Worm (Caenorhabditis elegans): ENCODE results near the gene msra-1.

DNA sequence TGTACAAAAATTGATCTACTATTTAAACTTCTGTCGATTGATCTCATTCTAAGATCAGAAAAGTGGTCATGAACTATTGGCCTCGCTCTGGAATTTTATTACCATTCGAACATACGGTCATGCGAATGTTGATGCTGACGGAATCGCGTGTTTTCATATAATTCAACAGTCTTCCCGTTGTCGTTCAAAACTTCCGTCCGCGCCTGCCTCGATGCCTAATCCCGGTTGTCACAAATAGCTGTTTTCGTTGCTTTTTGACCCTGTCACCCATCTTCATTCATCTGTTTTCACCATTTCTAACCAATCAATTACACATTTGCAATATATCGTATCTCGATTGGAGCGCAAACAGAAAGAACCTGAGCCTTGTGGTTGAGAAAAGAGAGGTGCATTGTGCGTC, 29.6 kb upstream of the msra-1 start:
- TF ChIP-seq mab-5 (tag; optimal IDR thresholded peaks at IDR 0.05), result no peak
- TF ChIP-seq snpc-4 (tag; optimal IDR thresholded peaks at IDR 0.05), result no peak
- TF ChIP-seq unc-39 (tag; optimal IDR thresholded peaks at IDR 0.05), result no peak
- TF ChIP-seq nhr-2 (tag; optimal IDR thresholded peaks at IDR 0.05), result no peak
- TF ChIP-seq nhr-28 (tag; optimal IDR thresholded peaks at IDR 0.05), result no peak
- TF ChIP-seq nhr-12 (tag; optimal IDR thresholded peaks at IDR 0.05), result no peak
- no peak for TF ChIP-seq flh-1 (GFP tag; optimal IDR thresholded peaks at IDR 0.05)
- no peak for TF ChIP-seq ztf-11 (tag; optimal IDR thresholded peaks at IDR 0.05)

All from whole organism, mixed stage, embryonic.